Worm (Caenorhabditis elegans) whole organism, midembryonic: ENCODE results near the gene ZK177.3.

Experiments
- T22C8.4 ChIP-seq: fragments of 200-800 bp; sonication (Bioruptor generic); IDR thresholded peaks from 2 replicates; pipeline ENCODE4 v1.3.6; 2022; ENCODE audit warnings: missing genetic modification characterization, missing compliant biosample characterization
- flt-1 ChIP-seq: fragments of 200-800 bp; sonication (Bioruptor generic); IDR thresholded peaks from 2 replicates; pipeline ENCODE4 v1.3.6; 2022; ENCODE audit warnings: missing genetic modification characterization, missing compliant biosample characterization
- ztf-23 ChIP-seq: fragments of 200-800 bp; sonication (Bioruptor generic); IDR thresholded peaks from 2 replicates; pipeline ENCODE4 v1.3.6; 2022; ENCODE audit warnings: missing genetic modification reagents, missing genetic modification characterization, missing compliant biosample characterization

DNA sequence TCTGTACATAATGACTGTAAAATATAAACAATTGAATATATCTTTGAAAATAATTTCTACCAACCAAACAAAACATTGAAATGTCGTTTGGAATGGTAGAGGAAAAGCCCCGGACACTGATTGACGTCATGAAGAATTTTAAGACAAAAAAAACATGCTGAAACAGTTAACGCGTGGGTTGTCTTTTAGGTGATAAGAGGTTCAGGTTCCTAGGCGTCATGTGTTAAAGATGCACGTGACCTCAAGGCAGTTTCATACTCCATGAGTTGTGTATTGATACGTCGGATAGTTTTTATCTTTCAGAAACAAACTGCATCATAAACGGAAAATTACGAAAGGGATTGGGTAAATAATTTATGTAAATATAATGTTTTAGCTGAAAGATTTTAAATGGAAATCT lies 41.5 kb downstream of the ZK177.3 start:
- TF ChIP-seq flt-1 (no peak), ztf-23 (GFP tag; lab: Robert Waterston, UW) (no peak), T22C8.4 (GFP tag; lab: Robert Waterston, UW) (no peak)
